Fruit fly (Drosophila melanogaster) whole organism, embryonic: ENCODE data around the gene RhoGAP93B.
A peak's percentile ranks its signal among the peaks of the same experiment; 100 is the strongest.

Experiments used
- CG11398 ChIP-seq: fragments of 200-800 bp; sonication (Bioruptor generic); optimal IDR thresholded peaks from 2 replicates; lab custom pipeline; 2016; ENCODE audit warnings: missing biosample characterization, missing genetic modification characterization
- CG12236 ChIP-seq: fragments of 200-800 bp; sonication (Bioruptor generic); optimal IDR thresholded peaks from 2 replicates; lab custom pipeline; 2016; ENCODE audit warnings: missing biosample characterization, missing genetic modification characterization
- CG13424 ChIP-seq: fragments of 200-800 bp; sonication (Bioruptor generic); optimal IDR thresholded peaks from 2 replicates; lab custom pipeline; 2019; ENCODE audit warnings: missing biosample characterization, mild to moderate bottlenecking, missing genetic modification characterization, moderate library complexity
- CG13624 ChIP-seq: fragments of 200-800 bp; sonication (Bioruptor generic); optimal IDR thresholded peaks from 2 replicates; lab custom pipeline; 2016; ENCODE audit warnings: missing biosample characterization, missing genetic modification characterization
- CG14710 ChIP-seq: fragments of 200-800 bp; sonication (Bioruptor generic); optimal IDR thresholded peaks from 3 replicates; lab custom pipeline; 2019; ENCODE audit warnings: missing biosample characterization, mild to moderate bottlenecking, missing genetic modification characterization, moderate library complexity
- CG17186 ChIP-seq: fragments of 200-800 bp; sonication (Bioruptor generic); optimal IDR thresholded peaks from 3 replicates; lab custom pipeline; 2017; ENCODE audit warnings: missing biosample characterization, missing genetic modification reagents, missing genetic modification characterization
- CG2120 ChIP-seq: fragments of 200-800 bp; sonication (Bioruptor generic); optimal IDR thresholded peaks from 3 replicates; lab custom pipeline; 2016; ENCODE audit warnings: missing biosample characterization, missing genetic modification characterization
- CG2199 ChIP-seq: fragments of 200-800 bp; sonication (Bioruptor generic); IDR thresholded peaks from 3 replicates; pipeline ENCODE4 v1.3.6; 2022; ENCODE audit warnings: missing biosample characterization, missing genetic modification characterization
- CG2202 ChIP-seq: fragments of 200-800 bp; sonication (Bioruptor generic); optimal IDR thresholded peaks from 2 replicates; lab custom pipeline; 2018; ENCODE audit warnings: missing biosample characterization, mild to moderate bottlenecking, missing genetic modification characterization
- CG3847 ChIP-seq: fragments of 200-800 bp; sonication (Bioruptor generic); IDR thresholded peaks from 2 replicates; pipeline ENCODE4 v1.3.6; 2022; ENCODE audit warnings: missing biosample characterization, missing genetic modification characterization
- CG4282 ChIP-seq: fragments of 200-800 bp; sonication (Bioruptor generic); optimal IDR thresholded peaks from 2 replicates; lab custom pipeline; 2016; ENCODE audit warnings: missing biosample characterization, missing genetic modification characterization
- CG4707 ChIP-seq: fragments of 200-800 bp; sonication (Bioruptor generic); optimal IDR thresholded peaks from 2 replicates; lab custom pipeline; 2018; ENCODE audit warnings: missing biosample characterization, mild to moderate bottlenecking, missing genetic modification characterization, moderate library complexity
- CG6272 ChIP-seq: fragments of 200-800 bp; sonication (Bioruptor generic); IDR thresholded peaks from 2 replicates; pipeline ENCODE4 v1.3.6; 2022; ENCODE audit warnings: missing biosample characterization, missing genetic modification characterization
- CG8478 ChIP-seq: fragments of >200 bp; optimal IDR thresholded peaks from 2 replicates; lab custom pipeline; 2018
- Chrac-16 ChIP-seq: fragments of 200-800 bp; sonication (Bioruptor generic); optimal IDR thresholded peaks from 3 replicates; lab custom pipeline; 2016; ENCODE audit warnings: missing biosample characterization, missing genetic modification characterization
- Drgx ChIP-seq: fragments of 200-800 bp; sonication (Bioruptor generic); IDR thresholded peaks from 2 replicates; pipeline ENCODE4 v1.3.6; 2022; ENCODE audit warnings: missing biosample characterization, missing genetic modification characterization
- Gug ChIP-seq: fragments of 200-800 bp; sonication (Bioruptor generic); IDR thresholded peaks from 4 replicates; pipeline ENCODE4 v1.3.6; 2022; ENCODE audit warnings: missing biosample characterization, missing genetic modification characterization
- HLH3B ChIP-seq: fragments of 200-800 bp; sonication (Bioruptor generic); IDR thresholded peaks from 2 replicates; pipeline ENCODE4 v1.3.6; 2022; ENCODE audit warnings: missing biosample characterization, missing genetic modification characterization
- HLH4C ChIP-seq: fragments of 200-800 bp; sonication (Bioruptor generic); IDR thresholded peaks from 3 replicates; pipeline ENCODE4 v1.3.6; 2022; ENCODE audit warnings: missing biosample characterization, missing genetic modification characterization; ENCODE audit not compliant: partially characterized antibody
- HLHmδ ChIP-seq: fragments of 200-800 bp; sonication (Bioruptor generic); optimal IDR thresholded peaks from 2 replicates; lab custom pipeline; 2018; ENCODE audit warnings: missing biosample characterization, mild to moderate bottlenecking, missing genetic modification characterization, moderate library complexity
- Hey ChIP-seq: fragments of 200-800 bp; sonication (Bioruptor generic); optimal IDR thresholded peaks from 3 replicates; lab custom pipeline; 2018; ENCODE audit warnings: missing biosample characterization, mild to moderate bottlenecking, missing genetic modification characterization
- Hmx ChIP-seq: fragments of 200-800 bp; sonication (Bioruptor generic); optimal IDR thresholded peaks from 2 replicates; lab custom pipeline; 2016; ENCODE audit warnings: missing biosample characterization, missing genetic modification characterization
- MESR4 ChIP-seq: fragments of 200-800 bp; sonication (Bioruptor generic); optimal IDR thresholded peaks from 2 replicates; lab custom pipeline; 2018; ENCODE audit warnings: missing biosample characterization, mild to moderate bottlenecking, missing genetic modification characterization, moderate library complexity
- Oaz ChIP-seq: fragments of 200-800 bp; sonication (Bioruptor generic); IDR thresholded peaks from 2 replicates; pipeline ENCODE4 v1.3.6; 2022; ENCODE audit warnings: missing biosample characterization, missing genetic modification characterization
- Oli ChIP-seq: fragments of 200-800 bp; sonication (Bioruptor generic); optimal IDR thresholded peaks from 2 replicates; lab custom pipeline; 2018; ENCODE audit warnings: missing biosample characterization, mild to moderate bottlenecking, missing genetic modification characterization, moderate library complexity
- Vsx1 ChIP-seq: fragments of 200-800 bp; sonication (Bioruptor generic); optimal IDR thresholded peaks from 2 replicates; lab custom pipeline; 2017; ENCODE audit warnings: missing biosample characterization, mild to moderate bottlenecking, missing genetic modification characterization, missing genetic modification reagents
- YL-1 ChIP-seq: fragments of 200-800 bp; sonication (Bioruptor generic); optimal IDR thresholded peaks from 3 replicates; lab custom pipeline; 2017; ENCODE audit warnings: missing biosample characterization, mild to moderate bottlenecking, missing genetic modification characterization
- dmrt99B ChIP-seq: fragments of 200-800 bp; sonication (Bioruptor generic); optimal IDR thresholded peaks from 2 replicates; lab custom pipeline; 2018; ENCODE audit warnings: missing biosample characterization, mild to moderate bottlenecking, missing genetic modification characterization, moderate library complexity
- exex ChIP-seq: fragments of 200-800 bp; sonication (Bioruptor generic); optimal IDR thresholded peaks from 4 replicates; lab custom pipeline; 2018; ENCODE audit warnings: missing biosample characterization, mild to moderate bottlenecking, missing genetic modification characterization, moderate library complexity
- gro ChIP-seq: fragments of 200-800 bp; sonication (Bioruptor generic); optimal IDR thresholded peaks from 2 replicates; lab custom pipeline; 2016; ENCODE audit warnings: missing biosample characterization, missing genetic modification characterization
- gsb-n ChIP-seq: fragments of 200-800 bp; sonication (Bioruptor generic); optimal IDR thresholded peaks from 3 replicates; lab custom pipeline; 2018; ENCODE audit warnings: missing biosample characterization, mild to moderate bottlenecking, missing genetic modification characterization
- hth ChIP-seq: fragments of >200 bp; optimal IDR thresholded peaks from 2 replicates; lab custom pipeline; 2017; ENCODE audit warnings: inconsistent platforms
- klu ChIP-seq: fragments of 200-800 bp; sonication (Bioruptor generic); IDR thresholded peaks from 2 replicates; pipeline ENCODE4 v1.3.6; 2022; ENCODE audit warnings: missing biosample characterization, missing genetic modification characterization
- lab ChIP-seq: fragments of 200-800 bp; sonication (Bioruptor generic); optimal IDR thresholded peaks from 3 replicates; lab custom pipeline; 2017; ENCODE audit warnings: missing biosample characterization, missing genetic modification characterization, mild to moderate bottlenecking, moderate library complexity, missing genetic modification reagents
- mam ChIP-seq: fragments of 200-800 bp; sonication (Bioruptor generic); optimal IDR thresholded peaks from 3 replicates; lab custom pipeline; 2016; ENCODE audit warnings: missing biosample characterization, missing genetic modification characterization
- nau ChIP-seq: fragments of 200-800 bp; sonication (Bioruptor generic); optimal IDR thresholded peaks from 3 replicates; lab custom pipeline; 2017; ENCODE audit warnings: missing biosample characterization, mild to moderate bottlenecking, missing genetic modification characterization, missing genetic modification reagents
- nerfin-2 ChIP-seq: fragments of 200-800 bp; sonication (Bioruptor generic); IDR thresholded peaks from 2 replicates; pipeline ENCODE4 v1.3.6; 2022; ENCODE audit warnings: missing biosample characterization, missing genetic modification characterization; ENCODE audit not compliant: partially characterized antibody
- prd ChIP-seq, 3 experiments: fragments of >200 bp in 2 of 3; fragments of 200-800 bp in 1 of 3; sonication (Bioruptor generic) in 1 of 3; optimal IDR thresholded peaks in 2 of 3; IDR thresholded peaks in 1 of 3; 2 replicates in 2 of 3; 3 replicates in 1 of 3; pipeline versions ENCODE4 v1.3.6 to Lab custom; 2017 to 2022; ENCODE audit warnings: missing biosample characterization in 1 of 3, missing genetic modification characterization in 1 of 3
- repo ChIP-seq: fragments of 200-800 bp; sonication (Bioruptor generic); optimal IDR thresholded peaks from 2 replicates; lab custom pipeline; 2016; ENCODE audit warnings: missing biosample characterization, missing genetic modification characterization
- run ChIP-seq: fragments of 200-800 bp; sonication (Bioruptor generic); optimal IDR thresholded peaks from 3 replicates; lab custom pipeline; 2018; ENCODE audit warnings: missing biosample characterization, mild to moderate bottlenecking, missing genetic modification characterization
- salm ChIP-seq: fragments of 200-800 bp; sonication (Bioruptor generic); optimal IDR thresholded peaks from 2 replicates; lab custom pipeline; 2018; ENCODE audit warnings: missing biosample characterization, mild to moderate bottlenecking, missing genetic modification characterization
- sd ChIP-seq: fragments of 200-800 bp; sonication (Bioruptor generic); optimal IDR thresholded peaks from 3 replicates; lab custom pipeline; 2018; ENCODE audit warnings: missing biosample characterization, mild to moderate bottlenecking, missing genetic modification characterization, moderate library complexity
- sens-2 ChIP-seq: fragments of 200-800 bp; sonication (Bioruptor generic); IDR thresholded peaks from 2 replicates; pipeline ENCODE4 v1.3.6; 2022; ENCODE audit warnings: missing biosample characterization, missing genetic modification characterization
- slbo ChIP-seq: fragments of 200-800 bp; sonication (Bioruptor generic); IDR thresholded peaks from 2 replicates; pipeline ENCODE4 v1.3.6; 2022; ENCODE audit warnings: missing biosample characterization, missing genetic modification characterization
- slou ChIP-seq: fragments of 200-800 bp; sonication (Bioruptor generic); optimal IDR thresholded peaks from 3 replicates; lab custom pipeline; 2016; ENCODE audit warnings: missing biosample characterization, missing genetic modification characterization
- so ChIP-seq: fragments of 200-800 bp; sonication (Bioruptor generic); IDR thresholded peaks from 3 replicates; pipeline ENCODE4 v1.3.6; 2022; ENCODE audit warnings: missing biosample characterization, missing genetic modification characterization
- sr ChIP-seq: fragments of 200-800 bp; sonication (Bioruptor generic); IDR thresholded peaks from 3 replicates; pipeline ENCODE4 v1.3.6; 2022; ENCODE audit warnings: missing biosample characterization, missing genetic modification characterization
- tgo ChIP-seq: fragments of 200-800 bp; sonication (Bioruptor generic); IDR thresholded peaks from 3 replicates; pipeline ENCODE4 v1.3.6; 2022; ENCODE audit warnings: missing biosample characterization, missing genetic modification characterization
- unc-4 ChIP-seq: fragments of 200-800 bp; sonication (Bioruptor generic); IDR thresholded peaks from 2 replicates; pipeline ENCODE4 v1.3.6; 2022; ENCODE audit warnings: missing biosample characterization, missing genetic modification characterization; ENCODE audit not compliant: partially characterized antibody
- wor ChIP-seq: fragments of 200-800 bp; sonication (Bioruptor generic); IDR thresholded peaks from 2 replicates; pipeline ENCODE4 v1.3.6; 2022; ENCODE audit warnings: missing biosample characterization, missing genetic modification characterization

RhoGAP93B gene

DNA sequence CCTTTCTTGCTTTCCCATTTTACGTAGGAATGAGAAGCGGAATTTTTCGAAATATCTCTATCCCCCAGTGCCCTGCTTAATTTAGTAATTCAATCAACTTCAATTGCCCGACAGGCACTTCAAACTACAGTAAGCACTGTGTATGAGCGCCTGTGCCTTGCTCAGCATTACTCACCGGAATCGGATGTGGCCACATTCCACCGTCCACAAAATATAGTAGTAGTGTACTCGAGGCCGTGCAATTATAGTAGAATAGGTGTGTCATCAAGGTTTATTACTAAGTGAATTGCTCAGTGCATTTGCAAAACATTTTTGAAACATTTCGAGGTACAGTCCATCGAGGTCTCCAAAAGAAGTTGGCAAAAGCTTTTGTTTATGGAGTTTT lies 31.9 kb downstream of the RhoGAP93B start (continued):
- no peak for TF ChIP-seq Hey (tag; lab: Kevin White, UChicago)
- TF ChIP-seq CG13424, result no peak
- no peak for TF ChIP-seq sr (GFP tag; lab: Robert Waterston, UW)
- TF ChIP-seq CG2120, result no peak
- no peak for TF ChIP-seq Hmx (GFP tag; lab: Kevin White, UChicago)
- no peak for TF ChIP-seq nerfin-2 (GFP tag; lab: Robert Waterston, UW)
- TF ChIP-seq CG14710, result no peak
- no peak for TF ChIP-seq Vsx1 (GFP tag; lab: Kevin White, UChicago)
- TF ChIP-seq unc-4 (GFP tag; lab: Robert Waterston, UW), result no peak
- 0 out of 2 replicates have a peak, but pooled peaks have one; percentile 19 for TF ChIP-seq slbo (GFP tag; lab: Robert Waterston, UW)
- TF ChIP-seq Oaz, result no peak
- TF ChIP-seq tgo (GFP tag; lab: Robert Waterston, UW), result no peak
- TF ChIP-seq CG2202 (tag; lab: Kevin White, UChicago), result no peak
- no peak for TF ChIP-seq hth (lab: Kevin White, UChicago)
- TF ChIP-seq klu (GFP tag; lab: Robert Waterston, UW), result no peak
- TF ChIP-seq CG8478 (lab: Kevin White, UChicago), result no peak
- TF ChIP-seq Oli, result peak; percentile 18
- no peak for TF ChIP-seq CG17186 (GFP tag; lab: Kevin White, UChicago)
- TF ChIP-seq repo, result no peak
- no peak for TF ChIP-seq slou
- TF ChIP-seq CG11398 (GFP tag; lab: Kevin White, UChicago), result no peak

dm6 chr3R:21065010-21065695 lies 32.5 kb downstream of the RhoGAP93B start, which contains the start of gene AnxB9:
AnxB9 (plus strand) TSS chr3R:21065241.
- peak; percentile 71 for TF ChIP-seq gro (GFP tag; lab: Kevin White, UChicago)
- no peak for TF ChIP-seq HLH3B
- no peak for TF ChIP-seq Chrac-16 (GFP tag; lab: Kevin White, UChicago)
- no peak for TF ChIP-seq CG3847
- TF ChIP-seq nau, result peak; percentile 34
- TF ChIP-seq MESR4 (GFP tag; lab: Kevin White, UChicago), result peak; percentile 57
- no peak for TF ChIP-seq CG6272 (GFP tag; lab: Robert Waterston, UW)
- TF ChIP-seq mam (GFP tag; lab: Kevin White, UChicago), result no peak
- no peak for TF ChIP-seq Drgx (GFP tag; lab: Robert Waterston, UW)
- TF ChIP-seq sd (tag; lab: Kevin White, UChicago), result peak; percentile 94
- TF ChIP-seq CG2199 (GFP tag; lab: Robert Waterston, UW), result peak; percentile 72; the same call in 2 of the 3 replicates
- TF ChIP-seq lab, result peak; percentile 73
- TF ChIP-seq prd (optimal IDR thresholded peaks at IDR 0.05; lab: Kevin White, UChicago), result no peak
- 0 out of 3 replicates have a peak, but pooled peaks have one; percentile 11 for TF ChIP-seq prd (GFP tag; IDR thresholded peaks at IDR 0.05; lab: Robert Waterston, UW)
- TF ChIP-seq run (tag; lab: Kevin White, UChicago), result peak; percentile 47
- TF ChIP-seq CG4282, result peak; percentile 8
- 0 out of 3 replicates have a peak, but pooled peaks have one; percentile 9 for TF ChIP-seq so (GFP tag; lab: Robert Waterston, UW)
- TF ChIP-seq CG12236 (GFP tag; lab: Kevin White, UChicago), result peak; percentile 7
- TF ChIP-seq exex, result peak; percentile 26
- TF ChIP-seq sens-2 (GFP tag; lab: Robert Waterston, UW), result 0 out of 2 replicates have a peak, but pooled peaks have one; percentile 50
- peak; percentile 56 for TF ChIP-seq HLHmδ (GFP tag; lab: Kevin White, UChicago)
- TF ChIP-seq Gug (GFP tag; lab: Robert Waterston, UW), result 0 out of 4 replicates have a peak, but pooled peaks have one; percentile 7
- TF ChIP-seq wor (GFP tag; lab: Robert Waterston, UW), result no peak
- peak; percentile 78 for TF ChIP-seq CG13624 (GFP tag; lab: Kevin White, UChicago)
- no peak for TF ChIP-seq YL-1 (GFP tag; lab: Kevin White, UChicago)
- peak; percentile 7 for TF ChIP-seq dmrt99B
- peak; percentile 30 for TF ChIP-seq CG4707 (GFP tag; lab: Kevin White, UChicago)
- peak; percentile 20 for TF ChIP-seq salm
- TF ChIP-seq HLH4C (GFP tag; lab: Robert Waterston, UW), result no peak
- no peak for TF ChIP-seq gsb-n (tag; lab: Kevin White, UChicago)
